Worm (Caenorhabditis elegans) whole organism, L4 larva: Measurements from ENCODE around the gene C25E10.10.

Experiments used
- F10B5.3 ChIP-seq: sonication (generic microtip); optimal IDR thresholded peaks from 2 replicates; lab custom pipeline; 2016; ENCODE audit warnings: mild to moderate bottlenecking, missing genetic modification characterization, missing compliant biosample characterization
- F44E2.7 ChIP-seq: fragments of 200-800 bp; sonication (Bioruptor generic); IDR thresholded peaks from 2 replicates; pipeline ENCODE4 v2.1.2; 2022; ENCODE audit warnings: missing genetic modification characterization, missing compliant biosample characterization
- F49E8.2 ChIP-seq: sonication (generic microtip); optimal IDR thresholded peaks from 2 replicates; lab custom pipeline; 2016; ENCODE audit warnings: missing compliant biosample characterization, mild to moderate bottlenecking, missing genetic modification characterization, borderline replicate concordance
- Y75B8A.6 ChIP-seq: fragments of 200-800 bp; sonication (Bioruptor generic); IDR thresholded peaks from 2 replicates; pipeline ENCODE4 v1.3.6; 2022; ENCODE audit warnings: missing genetic modification reagents, missing genetic modification characterization, missing compliant biosample characterization
- aha-1 ChIP-seq: fragments of 150-350 bp; peaks from one replicate; lab custom pipeline; 2014; ENCODE audit warnings: missing biosample characterization, missing genetic modification characterization
- aly-2 ChIP-seq: sonication (generic microtip); optimal IDR thresholded peaks from 2 replicates; lab custom pipeline; 2018; ENCODE audit warnings: missing biosample characterization, missing genetic modification characterization
- ama-1 ChIP-seq: fragments of 150-350 bp; optimal IDR thresholded peaks from 2 replicates; lab custom pipeline; 2014; ENCODE audit warnings: inconsistent platforms, mixed read lengths
- arid-1 ChIP-seq: fragments of 200-800 bp; sonication (Bioruptor generic); conservative IDR thresholded peaks from 2 replicates; pipeline ENCODE4 v1.3.6; 2022; ENCODE audit warnings: missing genetic modification reagents, missing genetic modification characterization, missing compliant biosample characterization
- ceh-44 ChIP-seq: fragments of 200-800 bp; sonication (Bioruptor generic); IDR thresholded peaks from 2 replicates; pipeline ENCODE4 v1.3.6; 2022; ENCODE audit warnings: missing genetic modification reagents, missing genetic modification characterization, missing compliant biosample characterization
- daf-16 ChIP-seq, 3 experiments: sonication (generic microtip); optimal IDR thresholded peaks; 2 replicates each; lab custom pipeline; 2016 to 2017; ENCODE audit warnings: missing genetic modification characterization in 3 of 3, missing genetic modification reagents in 3 of 3, mild to moderate bottlenecking in 2 of 3, missing compliant biosample characterization in 2 of 3, missing biosample characterization in 1 of 3, moderate library complexity in 1 of 3
- daf-19 ChIP-seq: fragments of 200-800 bp; sonication (Bioruptor generic); conservative IDR thresholded peaks from 2 replicates; pipeline ENCODE4 v1.3.6; 2022; ENCODE audit warnings: missing genetic modification characterization, missing compliant biosample characterization
- dmd-6 ChIP-seq: fragments of 200-800 bp; sonication (Bioruptor generic); IDR thresholded peaks from 2 replicates; pipeline ENCODE4 v1.3.6; 2022; ENCODE audit warnings: missing genetic modification reagents, missing genetic modification characterization, missing compliant biosample characterization
- dmd-9 ChIP-seq: fragments of 200-800 bp; sonication (Bioruptor generic); IDR thresholded peaks from 2 replicates; pipeline ENCODE4 v1.3.6; 2022; ENCODE audit warnings: missing genetic modification reagents, missing genetic modification characterization, missing compliant biosample characterization
- dve-1 ChIP-seq: sonication (generic microtip); optimal IDR thresholded peaks from 2 replicates; lab custom pipeline; 2017; ENCODE audit warnings: antibody characterized with exemption, mild to moderate bottlenecking, missing genetic modification characterization, missing compliant biosample characterization; ENCODE audit not compliant: insufficient read depth
- egl-43 ChIP-seq: fragments of 200-800 bp; sonication (Bioruptor generic); IDR thresholded peaks from 2 replicates; pipeline ENCODE4 v1.3.6; 2022; ENCODE audit warnings: missing genetic modification reagents, missing genetic modification characterization, missing compliant biosample characterization
- hif-1 ChIP-seq, 2 experiments: sonication (generic microtip); optimal IDR thresholded peaks; 2 replicates each; lab custom pipeline; 2016 to 2017; ENCODE audit warnings: missing compliant biosample characterization in 2 of 2, missing genetic modification characterization in 2 of 2, missing genetic modification reagents in 2 of 2, missing genotype in 2 of 2, mild to moderate bottlenecking in 1 of 2
- hlh-11 ChIP-seq: fragments of 200-800 bp; sonication (Bioruptor generic); optimal IDR thresholded peaks from 2 replicates; lab custom pipeline; 2018; ENCODE audit warnings: mild to moderate bottlenecking, missing genetic modification characterization, missing compliant biosample characterization
- hlh-30 ChIP-seq: sonication (generic microtip); optimal IDR thresholded peaks from 2 replicates; lab custom pipeline; 2017; ENCODE audit warnings: antibody characterized with exemption, mild to moderate bottlenecking, missing genetic modification characterization, missing compliant biosample characterization; ENCODE audit not compliant: insufficient read depth
- jun-1 ChIP-seq: fragments of 150-350 bp; optimal IDR thresholded peaks from 2 replicates; lab custom pipeline; 2014; ENCODE audit warnings: missing biosample characterization, missing genetic modification reagents, missing genetic modification characterization
- lim-7 ChIP-seq: fragments of 200-800 bp; sonication (Bioruptor generic); IDR thresholded peaks from 2 replicates; pipeline ENCODE4 v1.3.6; 2022; ENCODE audit warnings: missing genetic modification characterization, missing compliant biosample characterization
- lin-13 ChIP-seq: fragments of 150-350 bp; optimal IDR thresholded peaks from 2 replicates; lab custom pipeline; 2014; ENCODE audit warnings: missing biosample characterization, missing genetic modification reagents, missing genetic modification characterization
- madf-5 ChIP-seq, 2 experiments: fragments of 200-800 bp; sonication (Bioruptor generic); IDR thresholded peaks; 2 replicates each; pipeline ENCODE4 v1.3.6; 2022; ENCODE audit warnings: missing compliant biosample characterization in 2 of 2, missing genetic modification characterization in 2 of 2
- mdl-1 ChIP-seq, 2 experiments: fragments of 150-350 bp in 1 of 2; sonication (generic microtip) in 1 of 2; optimal IDR thresholded peaks; 2 replicates each; lab custom pipeline; 2014 to 2017; ENCODE audit warnings: missing biosample characterization in 2 of 2, missing genetic modification characterization in 2 of 2
- mdt-29 ChIP-seq: fragments of 200-800 bp; sonication (Bioruptor generic); IDR thresholded peaks from 2 replicates; pipeline ENCODE4 v1.3.6; 2022; ENCODE audit warnings: missing genetic modification reagents, missing genetic modification characterization, missing compliant biosample characterization
- mxl-2 ChIP-seq: fragments of 200-800 bp; sonication (Bioruptor generic); conservative IDR thresholded peaks from 2 replicates; pipeline ENCODE4 v1.3.6; 2022; ENCODE audit warnings: missing genetic modification reagents, missing genetic modification characterization, missing compliant biosample characterization
- mxl-3 ChIP-seq: fragments of 200-800 bp; sonication (Bioruptor generic); optimal IDR thresholded peaks from 2 replicates; lab custom pipeline; 2018; ENCODE audit warnings: mild to moderate bottlenecking, missing genetic modification characterization, missing compliant biosample characterization
- nhr-25 ChIP-seq: sonication (generic microtip); optimal IDR thresholded peaks from 2 replicates; lab custom pipeline; 2017; ENCODE audit warnings: missing genetic modification characterization, mild to moderate bottlenecking, missing compliant biosample characterization, antibody characterized with exemption, moderate library complexity, borderline replicate concordance; ENCODE audit not compliant: insufficient read depth
- nhr-28 ChIP-seq: fragments of 150-350 bp; optimal IDR thresholded peaks from 2 replicates; lab custom pipeline; 2014; ENCODE audit warnings: missing biosample characterization, missing genetic modification characterization
- nhr-48 ChIP-seq: sonication (generic microtip); optimal IDR thresholded peaks from 2 replicates; lab custom pipeline; 2016; ENCODE audit warnings: mild to moderate bottlenecking, missing genetic modification characterization, missing compliant biosample characterization
- nhr-77 ChIP-seq: fragments of 150-350 bp; optimal IDR thresholded peaks from 2 replicates; lab custom pipeline; 2014; ENCODE audit warnings: missing biosample characterization, missing genetic modification characterization
- pha-4 ChIP-seq, 2 experiments: fragments of 150-350 bp in 1 of 2; fragments of 200-800 bp in 1 of 2; sonication (Bioruptor generic) in 1 of 2; IDR thresholded peaks in 1 of 2; optimal IDR thresholded peaks in 1 of 2; 2 replicates each; pipeline versions ENCODE4 v1.3.6 to Lab custom; 2014 to 2022; ENCODE audit warnings: missing genetic modification characterization in 2 of 2, missing genetic modification reagents in 2 of 2, missing biosample characterization in 1 of 2, missing compliant biosample characterization in 1 of 2
- pqm-1 ChIP-seq: sonication (generic microtip); optimal IDR thresholded peaks from 2 replicates; lab custom pipeline; 2017; ENCODE audit warnings: missing biosample characterization, missing genetic modification characterization
- sdz-12 ChIP-seq: fragments of 200-800 bp; sonication (Bioruptor generic); optimal IDR thresholded peaks from 2 replicates; lab custom pipeline; 2018; ENCODE audit warnings: mild to moderate bottlenecking, missing genetic modification characterization, missing compliant biosample characterization
- skn-1 ChIP-seq: fragments of 150-350 bp; optimal IDR thresholded peaks from 2 replicates; lab custom pipeline; 2014; ENCODE audit warnings: missing biosample characterization, missing genetic modification characterization
- spr-3 ChIP-seq: fragments of 200-800 bp; sonication (Bioruptor generic); optimal IDR thresholded peaks from 2 replicates; lab custom pipeline; 2018; ENCODE audit warnings: mild to moderate bottlenecking, missing genetic modification characterization, missing compliant biosample characterization
- unc-130 ChIP-seq: sonication (generic microtip); optimal IDR thresholded peaks from 2 replicates; lab custom pipeline; 2016; ENCODE audit warnings: missing genetic modification reagents, missing genetic modification characterization, missing compliant biosample characterization
- unc-62 ChIP-seq, 3 experiments: fragments of 150-350 bp in 1 of 3; sonication (generic microtip); optimal IDR thresholded peaks in 2 of 3; peaks in 1 of 3; 1 replicate in 1 of 3; 2 replicates in 2 of 3; lab custom pipeline; 2014 to 2017; ENCODE audit warnings: missing biosample characterization in 3 of 3, missing genetic modification characterization in 3 of 3, missing genetic modification reagents in 3 of 3, missing genotype in 1 of 3
- ztf-11 ChIP-seq: fragments of 150-350 bp; optimal IDR thresholded peaks from 2 replicates; lab custom pipeline; 2014; ENCODE audit warnings: missing biosample characterization, missing genetic modification characterization

Gene C25E10.10

DNA sequence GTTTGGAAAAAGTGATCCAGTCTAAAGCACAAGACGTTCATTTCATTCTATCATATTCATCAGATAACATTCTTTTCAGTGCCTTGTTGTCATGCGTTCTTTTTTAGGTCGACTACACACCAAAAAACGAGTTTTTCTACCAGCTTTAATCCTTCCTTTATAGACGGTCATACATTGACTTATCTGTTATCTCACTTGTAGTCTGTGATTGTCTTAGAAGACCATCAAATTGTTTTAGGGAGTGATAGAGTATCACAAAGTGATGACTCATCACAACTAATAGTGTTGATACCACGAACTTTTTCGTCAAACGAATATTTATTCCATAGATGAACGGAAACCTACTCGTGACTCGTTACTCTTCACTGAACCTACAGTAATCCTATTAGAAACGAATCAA, 29.7 kb upstream of the C25E10.10 start (continued):
- TF ChIP-seq daf-16 (GFP tag; optimal IDR thresholded peaks at IDR 0.05; lab: Kevin White, UChicago) (no peak), daf-16 (tag; optimal IDR thresholded peaks at IDR 0.05; lab: Kevin White, UChicago) (peak; percentile 25), mdt-29 (no peak), dmd-9 (GFP tag; lab: Robert Waterston, UW) (no peak), aly-2 (tag; lab: Kevin White, UChicago) (no peak), hlh-11 (tag; lab: Kevin White, UChicago) (peak; percentile 67), egl-43 (no peak)

DNA sequence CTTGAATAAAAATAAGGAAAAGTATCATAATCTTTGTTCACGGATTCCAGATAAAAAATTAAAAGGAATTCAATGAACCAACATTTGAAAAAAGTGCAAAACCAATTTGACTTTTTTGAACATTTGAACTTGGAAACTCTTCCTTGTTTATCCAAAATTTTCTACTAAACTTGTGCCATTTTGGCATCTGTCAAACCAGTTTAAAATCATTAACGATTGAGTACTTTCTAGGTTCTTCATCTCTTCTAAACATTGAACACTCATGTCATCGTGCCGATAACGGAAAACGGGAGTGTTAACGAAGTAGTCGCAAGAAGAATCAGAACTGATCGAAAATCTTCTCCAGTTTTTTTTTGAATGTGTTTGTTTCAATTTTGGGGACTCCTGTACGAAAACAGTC, 28.1 kb upstream of the C25E10.10 start:
- peak; percentile 48 for TF ChIP-seq nhr-28
- TF ChIP-seq dmd-6, result 0 out of 2 replicates have a peak, but pooled peaks have one; percentile 30
- no peak for TF ChIP-seq aha-1 (tag; lab: Kevin White, UChicago)
- peak in 1 of 2 experiments; percentile 24 for TF ChIP-seq mdl-1 (tag; optimal IDR thresholded peaks at IDR 0.05; lab: Kevin White, UChicago)

DNA sequence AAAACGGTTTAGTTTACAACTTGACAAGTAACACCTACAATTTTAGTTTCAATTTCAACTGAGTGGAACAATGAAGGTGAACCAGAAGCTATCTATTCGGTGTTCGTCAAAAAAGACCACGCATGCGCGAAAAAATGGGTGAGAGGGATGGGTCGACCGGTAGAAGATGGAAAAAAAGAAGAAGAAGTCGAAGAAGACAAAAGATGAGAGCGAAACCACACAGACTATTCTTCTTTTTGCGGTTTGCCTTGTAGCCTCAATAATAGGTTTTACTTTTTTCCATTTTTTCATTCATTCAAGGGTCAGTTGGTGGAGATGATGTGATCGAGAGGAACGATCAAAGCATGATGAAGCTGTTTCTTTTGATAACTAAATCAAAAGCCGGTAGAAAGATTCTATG, 26.2 kb upstream of the C25E10.10 start:
- TF ChIP-seq aha-1 (tag; lab: Kevin White, UChicago) (no peak), jun-1 (tag; lab: Kevin White, UChicago) (no peak), madf-5 (GFP tag; IDR thresholded peaks at IDR 0.05; lab: Robert Waterston, UW) (no peak), hlh-11 (tag; lab: Kevin White, UChicago) (peak; percentile 9), daf-19 (no peak), ceh-44 (GFP tag; lab: Robert Waterston, UW) (no peak), unc-130 (GFP tag; lab: Kevin White, UChicago) (no peak), arid-1 (GFP tag; lab: Robert Waterston, UW) (no peak), sdz-12 (GFP tag; lab: Kevin White, UChicago) (no peak), nhr-28 (peak; percentile 37), ztf-11 (tag; lab: Kevin White, UChicago) (no peak), ama-1 (no peak), lim-7 (GFP tag; lab: Robert Waterston, UW) (no peak), skn-1 (no peak), nhr-48 (tag; lab: Kevin White, UChicago) (no peak), nhr-25 (tag; lab: Kevin White, UChicago) (no peak), Y75B8A.6 (no peak), lin-13 (no peak), unc-62 (GFP tag; optimal IDR thresholded peaks at IDR 0.05 in 1 of 2; lab: Kevin White, UChicago) (peak in 1 of 2 experiments; percentile 95), unc-62 (tag; optimal IDR thresholded peaks at IDR 0.05; lab: Kevin White, UChicago) (no peak), mdt-29 (no peak), mxl-3 (GFP tag; lab: Kevin White, UChicago) (no peak), F49E8.2 (no peak), egl-43 (no peak), F44E2.7 (GFP tag; lab: Robert Waterston, UW) (no peak), F10B5.3 (no peak), mxl-2 (no peak)

DNA sequence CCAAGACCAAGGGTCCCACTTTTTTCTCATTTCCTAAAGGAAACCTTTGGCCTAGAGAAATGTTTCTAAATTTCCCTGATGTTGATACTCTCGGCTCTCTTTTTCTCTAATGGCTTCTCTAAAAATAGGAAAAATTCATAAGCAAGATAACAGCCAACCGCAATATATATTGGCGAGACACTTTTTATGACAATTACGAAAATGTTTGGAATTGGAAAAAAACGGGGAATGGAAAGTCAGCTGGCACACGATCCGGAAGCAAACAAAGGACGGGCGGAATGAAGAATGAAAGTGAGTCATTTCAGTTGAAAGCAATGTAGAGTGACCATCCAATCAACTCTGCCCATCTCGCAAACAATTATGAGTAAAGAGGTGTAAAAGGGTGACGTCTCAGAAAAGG, 25.3 kb upstream of the C25E10.10 start:
- TF ChIP-seq hif-1 (tag; optimal IDR thresholded peaks at IDR 0.05; lab: Kevin White, UChicago), result peak in 1 of 2 experiments; percentile 16
- TF ChIP-seq daf-16 (GFP tag; optimal IDR thresholded peaks at IDR 0.05; lab: Kevin White, UChicago), result no peak
- peak; percentile 71 for TF ChIP-seq daf-16 (tag; optimal IDR thresholded peaks at IDR 0.05; lab: Kevin White, UChicago)
- no peak for TF ChIP-seq daf-19
- peak; percentile 44 for TF ChIP-seq pqm-1
- no peak for TF ChIP-seq pha-4 (GFP tag; IDR thresholded peaks at IDR 0.05; lab: Robert Waterston, UW)
- TF ChIP-seq pha-4 (tag; optimal IDR thresholded peaks at IDR 0.05; lab: Kevin White, UChicago), result peak; percentile 62
- TF ChIP-seq hlh-30 (tag; lab: Kevin White, UChicago), result peak; percentile 29
- no peak for TF ChIP-seq ama-1
- TF ChIP-seq spr-3 (GFP tag; lab: Kevin White, UChicago), result no peak
- TF ChIP-seq madf-5 (GFP tag; IDR thresholded peaks at IDR 0.05; lab: Robert Waterston, UW), result no peak
- TF ChIP-seq dve-1, result peak; percentile 70
- peak; percentile 65 for TF ChIP-seq aha-1 (tag; lab: Kevin White, UChicago)
- TF ChIP-seq nhr-77, result peak; percentile 4
- peak; percentile 38 for TF ChIP-seq nhr-28
- TF ChIP-seq hlh-11 (tag; lab: Kevin White, UChicago), result peak; percentile 57
